Fruit fly (Drosophila melanogaster) Kc167 (cell line): ENCODE results near the gene CG18557.

Experiments
- Myc ChIP-seq: fragments of >200 bp; optimal IDR thresholded peaks from 2 replicates; lab custom pipeline; 2017; ENCODE audit warnings: missing external identifiers
- Sin3A ChIP-seq: fragments of >200 bp; optimal IDR thresholded peaks from 2 replicates; lab custom pipeline; 2018; ENCODE audit warnings: missing external identifiers
- h ChIP-seq: fragments of >200 bp; optimal IDR thresholded peaks from 3 replicates; lab custom pipeline; 2018; ENCODE audit warnings: missing external identifiers
- insv ChIP-seq: fragments of >200 bp; optimal IDR thresholded peaks from 3 replicates; lab custom pipeline; 2018; ENCODE audit warnings: missing external identifiers
- psq ChIP-seq: fragments of >200 bp; optimal IDR thresholded peaks from 2 replicates; lab custom pipeline; 2017; ENCODE audit warnings: missing external identifiers
- ttk ChIP-seq: sonication (Bioruptor generic); optimal IDR thresholded peaks from 2 replicates; lab custom pipeline; 2017; ENCODE audit warnings: missing external identifiers

The CG18557 gene

dm6 chr2L:2883703-2884294 is 38.3 kb upstream of the CG18557 start:
- TF ChIP-seq psq (lab: Kevin White, UChicago) (no peak), Sin3A (no peak), insv (lab: Kevin White, UChicago) (no peak), ttk (lab: Kevin White, UChicago) (no peak), Myc (no peak), h (no peak)

- no peak for TF ChIP-seq h
- no peak for TF ChIP-seq Sin3A
- TF ChIP-seq psq (lab: Kevin White, UChicago): no peak
- TF ChIP-seq insv (lab: Kevin White, UChicago): no peak
- TF ChIP-seq Myc: no peak
Observed at dm6 chr2L:2882968-2883702, 37.6 kb upstream of the CG18557 start.

- no peak for TF ChIP-seq Sin3A
- no peak for TF ChIP-seq ttk (lab: Kevin White, UChicago)
- TF ChIP-seq insv (lab: Kevin White, UChicago): no peak
- TF ChIP-seq h: no peak
- TF ChIP-seq psq (lab: Kevin White, UChicago): no peak
- no peak for TF ChIP-seq Myc
Observed at dm6 chr2L:2878859-2879258, 33.3 kb upstream of the CG18557 start, which contains the start of gene RabGGTb. RabGGTb (plus strand) TSS chr2L:2879112.

- TF ChIP-seq ttk (lab: Kevin White, UChicago): no peak
- TF ChIP-seq Sin3A: no peak
- TF ChIP-seq psq (lab: Kevin White, UChicago): no peak
- no peak for TF ChIP-seq insv (lab: Kevin White, UChicago)
- no peak for TF ChIP-seq h
- no peak for TF ChIP-seq Myc
Observed at dm6 chr2L:2878188-2878587, 32.7 kb upstream of the CG18557 start, which contains the start of the genes Prx6a and Sbat. Prx6a (minus strand) TSS chr2L:2878232. Sbat (plus strand) TSS chr2L:2878344.

dm6 chr2L:2874542-2875194 is 29.1 kb upstream of the CG18557 start, which contains the start of gene CG8814:
CG8814 (plus strand) TSS chr2L:2874890.
- TF ChIP-seq ttk (lab: Kevin White, UChicago) (no peak), h (no peak), insv (lab: Kevin White, UChicago) (no peak), Myc (no peak)

dm6 chr2L:2874185-2874541 is 28.6 kb upstream of the CG18557 start, which contains the start of gene Ifrd1:
Ifrd1 (minus strand) TSS chr2L:2874489.
- no peak for TF ChIP-seq psq (lab: Kevin White, UChicago)
- no peak for TF ChIP-seq ttk (lab: Kevin White, UChicago)
- no peak for TF ChIP-seq Sin3A
- TF ChIP-seq insv (lab: Kevin White, UChicago): no peak
- TF ChIP-seq Myc: no peak
- no peak for TF ChIP-seq h

- no peak for TF ChIP-seq psq (lab: Kevin White, UChicago)
- no peak for TF ChIP-seq h
- TF ChIP-seq Myc: no peak
- no peak for TF ChIP-seq insv (lab: Kevin White, UChicago)
- no peak for TF ChIP-seq ttk (lab: Kevin White, UChicago)
- no peak for TF ChIP-seq Sin3A
Observed at dm6 chr2L:2873729-2874127, 28.2 kb upstream of the CG18557 start.

- TF ChIP-seq Myc (no peak), insv (lab: Kevin White, UChicago) (no peak), h (no peak), psq (lab: Kevin White, UChicago) (no peak), Sin3A (no peak), ttk (lab: Kevin White, UChicago) (no peak)
Observed at dm6 chr2L:2872968-2873728, 27.6 kb upstream of the CG18557 start.

- TF ChIP-seq h (no peak), ttk (lab: Kevin White, UChicago) (no peak), insv (lab: Kevin White, UChicago) (no peak), Myc (no peak), Sin3A (no peak), psq (lab: Kevin White, UChicago) (no peak)
Observed at dm6 chr2L:2872309-2872932, 26.9 kb upstream of the CG18557 start.

- TF ChIP-seq insv (lab: Kevin White, UChicago) (no peak), Sin3A (no peak), ttk (lab: Kevin White, UChicago) (no peak), Myc (no peak), psq (lab: Kevin White, UChicago) (no peak), h (no peak)
Observed at dm6 chr2L:2869008-2869702, 23.6 kb upstream of the CG18557 start, which contains the start of gene CG8813. CG8813 (plus strand) TSS chr2L:2869652.
